Worm (Caenorhabditis elegans) whole organism, early embryonic: ENCODE data around the gene H04J21.1.

Source experiments
- B0310.2 ChIP-seq: sonication (generic microtip); optimal IDR thresholded peaks from 2 replicates; lab custom pipeline; 2016; ENCODE audit warnings: mild to moderate bottlenecking, missing genetic modification characterization, missing compliant biosample characterization
- F13C5.2 ChIP-seq: sonication (generic microtip); optimal IDR thresholded peaks from 2 replicates; lab custom pipeline; 2017; ENCODE audit warnings: mild to moderate bottlenecking, missing genetic modification characterization, inconsistent platforms, missing compliant biosample characterization
- ama-1 ChIP-seq: fragments of 150-350 bp; optimal IDR thresholded peaks from 2 replicates; lab custom pipeline; 2014
- ceh-36 ChIP-seq: sonication (generic microtip); optimal IDR thresholded peaks from 2 replicates; lab custom pipeline; 2016; ENCODE audit warnings: missing genetic modification characterization, inconsistent platforms, missing compliant biosample characterization
- flt-1 ChIP-seq: fragments of 200-800 bp; sonication (Bioruptor generic); IDR thresholded peaks from 2 replicates; pipeline ENCODE4 v1.3.6; 2022; ENCODE audit warnings: missing genetic modification characterization, missing compliant biosample characterization
- hmg-4 ChIP-seq: fragments of 200-800 bp; sonication (Bioruptor generic); optimal IDR thresholded peaks from 2 replicates; lab custom pipeline; 2018; ENCODE audit warnings: mild to moderate bottlenecking, missing genetic modification characterization, missing compliant biosample characterization
- hnd-1 ChIP-seq: sonication (generic microtip); optimal IDR thresholded peaks from 2 replicates; lab custom pipeline; 2016; ENCODE audit warnings: missing genetic modification characterization, missing compliant biosample characterization
- sea-1 ChIP-seq: fragments of 200-800 bp; sonication (Bioruptor generic); conservative IDR thresholded peaks from 2 replicates; pipeline ENCODE4 v1.3.6; 2022; ENCODE audit warnings: missing genetic modification characterization, missing compliant biosample characterization
- tbx-11 ChIP-seq: fragments of 200-800 bp; sonication (Bioruptor generic); IDR thresholded peaks from 2 replicates; pipeline ENCODE4 v1.3.6; 2022; ENCODE audit warnings: missing genetic modification characterization, missing compliant biosample characterization
- tbx-37 ChIP-seq: fragments of 200-800 bp; sonication (Bioruptor generic); conservative IDR thresholded peaks from 2 replicates; pipeline ENCODE4 v1.3.6; 2022; ENCODE audit warnings: missing genetic modification reagents, missing genetic modification characterization, missing compliant biosample characterization

DNA sequence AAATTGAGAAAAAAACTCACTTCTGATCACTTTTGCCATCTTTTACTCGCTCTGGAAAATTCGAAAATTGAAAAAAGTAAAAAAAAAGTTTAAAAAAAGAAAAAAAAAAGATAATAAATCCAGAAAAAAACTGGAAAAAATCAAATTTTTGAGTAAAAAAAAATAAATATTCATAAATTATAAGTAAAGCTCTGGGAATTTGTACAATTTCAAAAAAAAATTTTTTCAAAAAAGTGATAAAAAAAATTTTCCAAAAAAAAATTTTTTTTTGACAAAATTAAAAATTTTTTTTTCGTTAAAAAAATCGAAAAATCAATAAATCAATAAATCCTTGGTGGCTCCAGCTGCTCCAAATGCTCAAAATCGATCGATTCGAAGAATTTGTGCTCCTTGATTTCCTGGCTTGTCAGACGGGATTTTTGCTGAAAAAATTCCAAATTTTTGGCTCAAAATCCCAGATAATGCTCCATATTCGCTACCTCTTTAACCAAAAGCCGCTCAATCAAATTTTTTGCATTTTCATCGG is 39.2 kb upstream of the H04J21.1 start, which contains the start of gene mrpl-30:
- TF ChIP-seq B0310.2 (tag; lab: Kevin White, UChicago), result no peak
- no peak for TF ChIP-seq F13C5.2 (tag; lab: Kevin White, UChicago)
- TF ChIP-seq sea-1, result no peak
- no peak for TF ChIP-seq tbx-37 (GFP tag; lab: Robert Waterston, UW)
- no peak for TF ChIP-seq ama-1 (lab: Kevin White, UChicago)
- no peak for TF ChIP-seq tbx-11 (GFP tag; lab: Robert Waterston, UW)
- no peak for TF ChIP-seq hnd-1 (tag; lab: Kevin White, UChicago)
- no peak for TF ChIP-seq flt-1 (GFP tag; lab: Robert Waterston, UW)
- TF ChIP-seq ceh-36 (tag; lab: Kevin White, UChicago), result no peak
- TF ChIP-seq hmg-4 (GFP tag; lab: Kevin White, UChicago), result no peak
